Fruit fly (Drosophila melanogaster) whole organism, embryonic: ENCODE data around the gene Mad.
A peak's percentile ranks its signal among the peaks of the same experiment; 100 is the strongest.

Experiments used
- Awh ChIP-seq: fragments of 200-800 bp; sonication (Bioruptor generic); IDR thresholded peaks from 2 replicates; pipeline ENCODE4, ENCODE4 v1.3.6; 2022; ENCODE audit warnings: missing biosample characterization, missing genetic modification characterization
- Bdp1 ChIP-seq: fragments of 200-800 bp; sonication (Bioruptor generic); optimal IDR thresholded peaks from 3 replicates; lab custom pipeline; 2016; ENCODE audit warnings: missing biosample characterization, missing genetic modification characterization
- Blimp-1 ChIP-seq: fragments of 200-800 bp; sonication (Bioruptor generic); optimal IDR thresholded peaks from 3 replicates; lab custom pipeline; 2018; ENCODE audit warnings: missing biosample characterization, missing genetic modification characterization, mild to moderate bottlenecking, moderate library complexity, missing genetic modification reagents
- BtbVII ChIP-seq: fragments of 200-800 bp; sonication (Bioruptor generic); optimal IDR thresholded peaks from 3 replicates; lab custom pipeline; 2017; ENCODE audit warnings: missing biosample characterization, mild to moderate bottlenecking, missing genetic modification characterization
- CG11696 ChIP-seq: fragments of 200-800 bp; sonication (Bioruptor generic); IDR thresholded peaks from 2 replicates; pipeline ENCODE4 v1.3.6; 2022; ENCODE audit warnings: missing biosample characterization, missing genetic modification characterization
- CG13123 ChIP-seq: fragments of 200-800 bp; sonication (Bioruptor generic); optimal IDR thresholded peaks from 2 replicates; lab custom pipeline; 2016; ENCODE audit warnings: missing biosample characterization, missing genetic modification characterization
- CG13775 ChIP-seq: fragments of 200-800 bp; sonication (Bioruptor generic); optimal IDR thresholded peaks from 3 replicates; lab custom pipeline; 2017; ENCODE audit warnings: missing biosample characterization, mild to moderate bottlenecking, missing genetic modification characterization
- CG14860 ChIP-seq: fragments of 200-800 bp; sonication (Bioruptor generic); IDR thresholded peaks from 3 replicates; pipeline ENCODE4 v1.3.6; 2022; ENCODE audit warnings: missing biosample characterization, missing genetic modification characterization; ENCODE audit not compliant: partially characterized antibody
- CG17186 ChIP-seq: fragments of 200-800 bp; sonication (Bioruptor generic); optimal IDR thresholded peaks from 3 replicates; lab custom pipeline; 2017; ENCODE audit warnings: missing biosample characterization, missing genetic modification reagents, missing genetic modification characterization
- CG17612 ChIP-seq: fragments of 200-800 bp; sonication (Bioruptor generic); IDR thresholded peaks from 2 replicates; pipeline ENCODE4 v1.3.6; 2022; ENCODE audit warnings: missing biosample characterization, missing genetic modification characterization
- CG2129 ChIP-seq: fragments of 200-800 bp; sonication (Bioruptor generic); IDR thresholded peaks from 2 replicates; pipeline ENCODE4 v1.3.6; 2022; ENCODE audit warnings: missing biosample characterization, missing genetic modification characterization; ENCODE audit not compliant: partially characterized antibody
- CG3281 ChIP-seq: fragments of 200-800 bp; sonication (Bioruptor generic); optimal IDR thresholded peaks from 3 replicates; lab custom pipeline; 2017; ENCODE audit warnings: missing biosample characterization, mild to moderate bottlenecking, missing genetic modification characterization
- CG3407 ChIP-seq: fragments of 200-800 bp; sonication (Bioruptor generic); optimal IDR thresholded peaks from 2 replicates; lab custom pipeline; 2018; ENCODE audit warnings: missing biosample characterization, mild to moderate bottlenecking, missing genetic modification characterization
- CG34376 ChIP-seq: fragments of 200-800 bp; sonication (Bioruptor generic); optimal IDR thresholded peaks from 2 replicates; lab custom pipeline; 2018; ENCODE audit warnings: missing biosample characterization, mild to moderate bottlenecking, missing genetic modification characterization
- CG4282 ChIP-seq: fragments of 200-800 bp; sonication (Bioruptor generic); optimal IDR thresholded peaks from 2 replicates; lab custom pipeline; 2016; ENCODE audit warnings: missing biosample characterization, missing genetic modification characterization
- CG4328 ChIP-seq: fragments of 200-800 bp; sonication (Bioruptor generic); optimal IDR thresholded peaks from 3 replicates; lab custom pipeline; 2017; ENCODE audit warnings: missing biosample characterization, missing genetic modification reagents, missing genetic modification characterization
- CG4404 ChIP-seq: fragments of 200-800 bp; sonication (Bioruptor generic); IDR thresholded peaks from 2 replicates; pipeline ENCODE4 v1.3.6; 2022; ENCODE audit warnings: missing biosample characterization, missing genetic modification characterization
- CG6254 ChIP-seq: fragments of 200-800 bp; sonication (Bioruptor generic); optimal IDR thresholded peaks from 3 replicates; lab custom pipeline; 2017; ENCODE audit warnings: mild to moderate bottlenecking, missing biosample characterization, missing genetic modification reagents, missing genetic modification characterization
- CG7987 ChIP-seq: fragments of 200-800 bp; sonication (Bioruptor generic); optimal IDR thresholded peaks from 2 replicates; lab custom pipeline; 2018; ENCODE audit warnings: missing biosample characterization, mild to moderate bottlenecking, missing genetic modification characterization, moderate library complexity
- CG8944 ChIP-seq: fragments of 200-800 bp; sonication (Bioruptor generic); optimal IDR thresholded peaks from 3 replicates; lab custom pipeline; 2016; ENCODE audit warnings: missing biosample characterization, missing genetic modification characterization
- Dll ChIP-seq: fragments of 200-800 bp; sonication (Bioruptor generic); IDR thresholded peaks from 4 replicates; pipeline ENCODE4 v1.3.6; 2022; ENCODE audit warnings: missing biosample characterization, missing genetic modification characterization; ENCODE audit not compliant: partially characterized antibody
- Drgx ChIP-seq: fragments of 200-800 bp; sonication (Bioruptor generic); IDR thresholded peaks from 2 replicates; pipeline ENCODE4 v1.3.6; 2022; ENCODE audit warnings: missing biosample characterization, missing genetic modification characterization
- ERR ChIP-seq: fragments of 200-800 bp; sonication (Bioruptor generic); optimal IDR thresholded peaks from 2 replicates; lab custom pipeline; 2016; ENCODE audit warnings: missing biosample characterization, missing genetic modification characterization
- HLH3B ChIP-seq: fragments of 200-800 bp; sonication (Bioruptor generic); IDR thresholded peaks from 2 replicates; pipeline ENCODE4 v1.3.6; 2022; ENCODE audit warnings: missing biosample characterization, missing genetic modification characterization
- Hr3 ChIP-seq: fragments of 200-800 bp; sonication (Bioruptor generic); optimal IDR thresholded peaks from 3 replicates; lab custom pipeline; 2016; ENCODE audit warnings: missing biosample characterization, missing genetic modification characterization
- NfI ChIP-seq: fragments of 200-800 bp; sonication (Bioruptor generic); optimal IDR thresholded peaks from 3 replicates; lab custom pipeline; 2018; ENCODE audit warnings: missing biosample characterization, mild to moderate bottlenecking, missing genetic modification characterization, moderate library complexity
- Ptx1 ChIP-seq: fragments of 200-800 bp; sonication (Bioruptor generic); IDR thresholded peaks from 2 replicates; pipeline ENCODE4 v1.3.6; 2022; ENCODE audit warnings: missing biosample characterization, missing genetic modification characterization
- Taf1 ChIP-seq: fragments of 200-800 bp; sonication (Bioruptor generic); IDR thresholded peaks from 2 replicates; pipeline ENCODE4 v1.3.6; 2022; ENCODE audit warnings: missing biosample characterization, missing genetic modification characterization
- Trl ChIP-seq, 3 experiments: fragments of >200 bp in 2 of 3; fragments of 200-800 bp in 1 of 3; sonication (Bioruptor generic) in 1 of 3; optimal IDR thresholded peaks; 2 replicates in 1 of 3; 3 replicates in 2 of 3; lab custom pipeline; 2016 to 2017; ENCODE audit warnings: missing biosample characterization in 1 of 3, missing genetic modification characterization in 1 of 3
- Vsx1 ChIP-seq: fragments of 200-800 bp; sonication (Bioruptor generic); optimal IDR thresholded peaks from 2 replicates; lab custom pipeline; 2017; ENCODE audit warnings: missing biosample characterization, mild to moderate bottlenecking, missing genetic modification characterization, missing genetic modification reagents
- bbx ChIP-seq: fragments of 200-800 bp; sonication (Bioruptor generic); IDR thresholded peaks from 2 replicates; pipeline ENCODE4 v1.3.6; 2022; ENCODE audit warnings: missing biosample characterization, missing genetic modification characterization; ENCODE audit not compliant: partially characterized antibody
- br ChIP-seq: fragments of >200 bp; optimal IDR thresholded peaks from 2 replicates; lab custom pipeline; 2017
- chinmo ChIP-seq: fragments of 200-800 bp; sonication (Bioruptor generic); IDR thresholded peaks from 4 replicates; pipeline ENCODE4 v1.3.6; 2022; ENCODE audit warnings: missing biosample characterization, missing genetic modification characterization; ENCODE audit not compliant: partially characterized antibody
- cwo ChIP-seq: fragments of 200-800 bp; sonication (Bioruptor generic); optimal IDR thresholded peaks from 3 replicates; lab custom pipeline; 2017; ENCODE audit warnings: missing biosample characterization, missing genetic modification characterization, mild to moderate bottlenecking, moderate library complexity, missing genetic modification reagents
- dm ChIP-seq: fragments of 200-800 bp; sonication (Bioruptor generic); optimal IDR thresholded peaks from 3 replicates; lab custom pipeline; 2016; ENCODE audit warnings: missing biosample characterization, missing genetic modification characterization
- dpn ChIP-seq, 2 experiments: fragments of 200-800 bp; sonication (Bioruptor generic); optimal IDR thresholded peaks; 3 replicates each; lab custom pipeline; 2016; ENCODE audit warnings: missing biosample characterization in 2 of 2, missing genetic modification characterization in 2 of 2
- gce ChIP-seq: fragments of 200-800 bp; sonication (Bioruptor generic); IDR thresholded peaks from 3 replicates; pipeline ENCODE4 v1.3.6; 2022; ENCODE audit warnings: missing biosample characterization, missing genetic modification characterization
- kni ChIP-seq: fragments of 200-800 bp; sonication (Bioruptor generic); optimal IDR thresholded peaks from 3 replicates; lab custom pipeline; 2017; ENCODE audit warnings: mild to moderate bottlenecking, missing biosample characterization, missing genetic modification reagents, missing genetic modification characterization
- lilli ChIP-seq: fragments of 200-800 bp; sonication (Bioruptor generic); optimal IDR thresholded peaks from 3 replicates; lab custom pipeline; 2016; ENCODE audit warnings: missing biosample characterization, missing genetic modification characterization
- odd ChIP-seq: fragments of 200-800 bp; sonication (Bioruptor generic); optimal IDR thresholded peaks from 2 replicates; lab custom pipeline; 2017; ENCODE audit warnings: missing biosample characterization, mild to moderate bottlenecking, missing genetic modification characterization
- pan ChIP-seq, 4 experiments: fragments of >200 bp in 3 of 4; fragments of 200-800 bp in 1 of 4; sonication (Bioruptor generic) in 1 of 4; optimal IDR thresholded peaks in 3 of 4; IDR thresholded peaks in 1 of 4; 2 replicates each; pipeline versions ENCODE4 v1.3.6 to Lab custom; 2017 to 2022; ENCODE audit warnings: missing biosample characterization in 2 of 4, missing genetic modification characterization in 2 of 4, mixed read lengths in 1 of 4
- phol ChIP-seq: fragments of 200-800 bp; sonication (Bioruptor generic); optimal IDR thresholded peaks from 3 replicates; lab custom pipeline; 2018; ENCODE audit warnings: missing biosample characterization, mild to moderate bottlenecking, missing genetic modification characterization, moderate library complexity
- pita ChIP-seq: fragments of 200-800 bp; sonication (Bioruptor generic); optimal IDR thresholded peaks from 2 replicates; lab custom pipeline; 2017; ENCODE audit warnings: missing biosample characterization, mild to moderate bottlenecking, missing genetic modification characterization
- pum ChIP-seq: fragments of 200-800 bp; sonication (Bioruptor generic); optimal IDR thresholded peaks from 2 replicates; lab custom pipeline; 2016; ENCODE audit warnings: missing biosample characterization, missing genetic modification characterization
- row ChIP-seq: fragments of 200-800 bp; sonication (Bioruptor generic); IDR thresholded peaks from 3 replicates; pipeline ENCODE4 v1.3.6; 2022; ENCODE audit warnings: missing biosample characterization, missing genetic modification characterization
- sima ChIP-seq: fragments of 200-800 bp; sonication (Bioruptor generic); optimal IDR thresholded peaks from 2 replicates; lab custom pipeline; 2016; ENCODE audit warnings: missing biosample characterization, missing genetic modification characterization
- sqz ChIP-seq: fragments of 200-800 bp; sonication (Bioruptor generic); optimal IDR thresholded peaks from 3 replicates; lab custom pipeline; 2018; ENCODE audit warnings: missing biosample characterization, mild to moderate bottlenecking, missing genetic modification characterization
- zen ChIP-seq: fragments of 200-800 bp; sonication (Bioruptor generic); optimal IDR thresholded peaks from 3 replicates; lab custom pipeline; 2018; ENCODE audit warnings: missing biosample characterization, mild to moderate bottlenecking, missing genetic modification characterization, moderate library complexity
- zfh1 ChIP-seq: fragments of 200-800 bp; sonication (Bioruptor generic); IDR thresholded peaks from 3 replicates; pipeline ENCODE4 v1.3.6; 2022; ENCODE audit warnings: missing biosample characterization, missing genetic modification characterization

Mad gene

DNA sequence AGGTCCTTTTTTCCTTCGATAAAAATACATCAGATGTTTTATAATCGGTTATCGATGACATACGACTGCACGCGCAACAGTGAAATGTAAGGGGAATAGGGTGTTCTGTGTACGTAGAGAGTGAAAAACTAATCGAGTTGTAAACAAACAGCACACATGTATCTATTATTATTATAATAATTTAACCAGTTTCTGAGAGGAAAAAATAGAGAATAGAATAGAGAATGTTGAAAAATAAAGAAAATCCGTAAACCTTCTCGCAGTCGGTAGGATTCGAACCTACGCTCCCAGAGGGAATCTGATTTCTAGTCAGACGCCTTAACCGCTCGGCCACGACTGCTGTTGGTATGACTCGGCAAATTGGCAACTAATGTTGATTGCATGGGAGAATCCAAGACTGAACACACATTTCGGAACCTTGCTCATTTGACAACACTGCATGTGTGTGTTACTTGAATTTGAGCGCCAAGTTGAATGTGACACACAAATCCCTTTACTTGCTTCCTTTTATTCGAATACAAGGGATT, 13.4 kb upstream of the Mad start (continued):
- TF ChIP-seq Trl (optimal IDR thresholded peaks at IDR 0.05; lab: Kevin White, UChicago) (no peak), Trl (GFP tag; optimal IDR thresholded peaks at IDR 0.05; lab: Kevin White, UChicago) (no peak), CG17186 (GFP tag; lab: Kevin White, UChicago) (peak; percentile 99), CG13775 (GFP tag; lab: Kevin White, UChicago) (no peak), pan (optimal IDR thresholded peaks at IDR 0.05; lab: Kevin White, UChicago) (no peak), pan (GFP tag; optimal IDR thresholded peaks at IDR 0.05 in 1 of 2, IDR thresholded peaks at IDR 0.05 in 1 of 2) (peak in 1 of 2 experiments; percentile 42), chinmo (no peak; the same call in 2 of the 4 replicates), Blimp-1 (GFP tag; lab: Kevin White, UChicago) (no peak), BtbVII (GFP tag; lab: Kevin White, UChicago) (peak; percentile 59), zfh1 (GFP tag; lab: Robert Waterston, UW) (0 out of 3 replicates have a peak, but pooled peaks have one; percentile 32), NfI (no peak), HLH3B (GFP tag; lab: Robert Waterston, UW) (no peak), Bdp1 (GFP tag; lab: Kevin White, UChicago) (peak; percentile 100), Drgx (no peak; the same call in 1 of the 2 replicates), Awh (GFP tag; lab: Robert Waterston, UW) (no peak), CG4404 (no peak), CG8944 (no peak), dm (GFP tag; lab: Kevin White, UChicago) (no peak), kni (GFP tag; lab: Kevin White, UChicago) (no peak), CG11696 (GFP tag; lab: Robert Waterston, UW) (no peak; the same call in 1 of the 2 replicates), CG7987 (GFP tag; lab: Kevin White, UChicago) (peak; percentile 60), sima (GFP tag; lab: Kevin White, UChicago) (no peak), CG17612 (no peak), pita (GFP tag; lab: Kevin White, UChicago) (no peak), Ptx1 (GFP tag; lab: Robert Waterston, UW) (no peak), odd (GFP tag; lab: Kevin White, UChicago) (no peak), CG2129 (peak; percentile 18; the same call in 1 of the 2 replicates), CG6254 (GFP tag; lab: Kevin White, UChicago) (peak; percentile 99), zen (tag; lab: Kevin White, UChicago) (no peak), CG4282 (GFP tag; lab: Kevin White, UChicago) (no peak), CG13123 (GFP tag; lab: Kevin White, UChicago) (no peak), CG3281 (GFP tag; lab: Kevin White, UChicago) (peak; percentile 26), dpn (GFP tag; optimal IDR thresholded peaks at IDR 0.05; lab: Kevin White, UChicago) (peak in 1 of 2 experiments; percentile 17), Taf1 (GFP tag; lab: Robert Waterston, UW) (no peak), lilli (peak; percentile 33), Dll (peak; percentile 71), phol (tag; lab: Kevin White, UChicago) (no peak), sqz (peak; percentile 58), row (no peak), CG4328 (GFP tag; lab: Kevin White, UChicago) (no peak), CG14860 (GFP tag; lab: Robert Waterston, UW) (peak; percentile 79), CG3407 (GFP tag; lab: Kevin White, UChicago) (no peak), cwo (GFP tag; lab: Kevin White, UChicago) (no peak), Vsx1 (GFP tag; lab: Kevin White, UChicago) (peak; percentile 35), Hr3 (no peak), br (lab: Kevin White, UChicago) (no peak), bbx (GFP tag; lab: Robert Waterston, UW) (peak; percentile 94), ERR (GFP tag; lab: Kevin White, UChicago) (no peak), CG34376 (GFP tag; lab: Kevin White, UChicago) (peak; percentile 39), pum (no peak), gce (no peak)
